Fruit fly (Drosophila melanogaster) whole organism, prepupa: ENCODE results near the gene CG31220.

Experiments
- CG10631 ChIP-seq: fragments of 200-800 bp; sonication (Bioruptor generic); optimal IDR thresholded peaks from 2 replicates; lab custom pipeline; 2016; ENCODE audit warnings: missing biosample characterization, missing genetic modification characterization
- CG11294 ChIP-seq: fragments of 200-800 bp; sonication (Bioruptor generic); IDR thresholded peaks from 2 replicates; pipeline ENCODE4 v1.3.6; 2022; ENCODE audit warnings: missing biosample characterization, missing genetic modification characterization
- CG15336 ChIP-seq: fragments of 200-800 bp; sonication (Bioruptor generic); IDR thresholded peaks from 2 replicates; pipeline ENCODE4 v1.3.6; 2022; ENCODE audit warnings: missing biosample characterization, missing genetic modification characterization
- CG1621 ChIP-seq: fragments of 200-800 bp; sonication (Bioruptor generic); optimal IDR thresholded peaks from 3 replicates; lab custom pipeline; 2018; ENCODE audit warnings: missing biosample characterization, mild to moderate bottlenecking, missing genetic modification characterization
- CG16779 ChIP-seq: fragments of 200-800 bp; sonication (Bioruptor generic); optimal IDR thresholded peaks from 3 replicates; lab custom pipeline; 2017; ENCODE audit warnings: missing biosample characterization, mild to moderate bottlenecking, missing genetic modification characterization
- CG3032 ChIP-seq: fragments of 200-800 bp; optimal IDR thresholded peaks from 2 replicates; lab custom pipeline; 2019; ENCODE audit warnings: missing biosample characterization, mild to moderate bottlenecking, missing genetic modification characterization, moderate library complexity
- CG31627 ChIP-seq: fragments of 200-800 bp; sonication (Bioruptor generic); optimal IDR thresholded peaks from 3 replicates; lab custom pipeline; 2016; ENCODE audit warnings: missing biosample characterization, missing genetic modification characterization
- CG34406 ChIP-seq: fragments of 200-800 bp; sonication (Bioruptor generic); optimal IDR thresholded peaks from 3 replicates; lab custom pipeline; 2016; ENCODE audit warnings: missing biosample characterization, missing genetic modification characterization
- CG3919 ChIP-seq: fragments of 200-800 bp; sonication (Bioruptor generic); optimal IDR thresholded peaks from 3 replicates; lab custom pipeline; 2016; ENCODE audit warnings: missing biosample characterization, missing genetic modification characterization
- CG4318 ChIP-seq: fragments of 200-800 bp; sonication (Bioruptor generic); optimal IDR thresholded peaks from 3 replicates; lab custom pipeline; 2017; ENCODE audit warnings: missing biosample characterization, mild to moderate bottlenecking, missing genetic modification characterization
- CG6163 ChIP-seq: fragments of 200-800 bp; sonication (Bioruptor generic); IDR thresholded peaks from 3 replicates; pipeline ENCODE4 v1.3.6; 2022; ENCODE audit warnings: missing biosample characterization, missing genetic modification characterization
- CG6276 ChIP-seq: fragments of 200-800 bp; sonication (Bioruptor generic); optimal IDR thresholded peaks from 2 replicates; lab custom pipeline; 2017; ENCODE audit warnings: missing biosample characterization, mild to moderate bottlenecking, missing genetic modification characterization
- CG6792 ChIP-seq: fragments of 200-800 bp; sonication (Bioruptor generic); optimal IDR thresholded peaks from 3 replicates; lab custom pipeline; 2016; ENCODE audit warnings: missing biosample characterization, missing genetic modification characterization
- CG6808 ChIP-seq: fragments of 200-800 bp; sonication (Bioruptor generic); optimal IDR thresholded peaks from 3 replicates; lab custom pipeline; 2017; ENCODE audit warnings: missing biosample characterization, missing genetic modification characterization, mild to moderate bottlenecking, moderate library complexity, missing genetic modification reagents
- CG6854 ChIP-seq: fragments of 200-800 bp; sonication (Bioruptor generic); optimal IDR thresholded peaks from 2 replicates; lab custom pipeline; 2017; ENCODE audit warnings: missing biosample characterization, mild to moderate bottlenecking, missing genetic modification characterization
- CG7368 ChIP-seq: fragments of 200-800 bp; sonication (Bioruptor generic); optimal IDR thresholded peaks from 3 replicates; lab custom pipeline; 2016; ENCODE audit warnings: missing biosample characterization, missing genetic modification characterization
- CG8119 ChIP-seq: fragments of 200-800 bp; sonication (Bioruptor generic); IDR thresholded peaks from 3 replicates; pipeline ENCODE4 v1.3.6; 2022; ENCODE audit warnings: missing biosample characterization, missing genetic modification characterization
- CG8319 ChIP-seq: fragments of 200-800 bp; sonication (Bioruptor generic); optimal IDR thresholded peaks from 3 replicates; lab custom pipeline; 2016; ENCODE audit warnings: missing biosample characterization, missing genetic modification characterization
- CG9139 ChIP-seq: fragments of 200-800 bp; sonication (Bioruptor generic); optimal IDR thresholded peaks from 3 replicates; lab custom pipeline; 2017; ENCODE audit warnings: missing biosample characterization, mild to moderate bottlenecking, missing genetic modification characterization
- Eip75B ChIP-seq: fragments of 200-800 bp; sonication (Bioruptor generic); optimal IDR thresholded peaks from 3 replicates; lab custom pipeline; 2016; ENCODE audit warnings: missing biosample characterization, missing genetic modification characterization
- Eip78C ChIP-seq: fragments of 200-800 bp; sonication (Bioruptor generic); peaks from one replicate; lab custom pipeline; 2016; ENCODE audit warnings: missing biosample characterization, missing genetic modification characterization
- Eip93F ChIP-seq: fragments of 200-800 bp; sonication (Bioruptor generic); optimal IDR thresholded peaks from 2 replicates; lab custom pipeline; 2016; ENCODE audit warnings: missing biosample characterization, mild to moderate bottlenecking, missing genetic modification characterization
- Ets21C ChIP-seq: fragments of 200-800 bp; sonication (Bioruptor generic); optimal IDR thresholded peaks from 3 replicates; lab custom pipeline; 2016; ENCODE audit warnings: missing biosample characterization, missing genetic modification characterization
- Gug ChIP-seq: fragments of 200-800 bp; sonication (Bioruptor generic); IDR thresholded peaks from 2 replicates; pipeline ENCODE4 v1.3.6; 2022; ENCODE audit warnings: missing biosample characterization, missing genetic modification characterization
- Hr39 ChIP-seq: fragments of 200-800 bp; sonication (Bioruptor generic); optimal IDR thresholded peaks from 2 replicates; lab custom pipeline; 2016; ENCODE audit warnings: missing biosample characterization, missing genetic modification characterization
- Hr4 ChIP-seq: fragments of 200-800 bp; sonication (Bioruptor generic); optimal IDR thresholded peaks from 3 replicates; lab custom pipeline; 2016; ENCODE audit warnings: missing biosample characterization, missing genetic modification characterization
- Lpt ChIP-seq: fragments of 200-800 bp; sonication (Bioruptor generic); optimal IDR thresholded peaks from 3 replicates; lab custom pipeline; 2016; ENCODE audit warnings: missing biosample characterization, missing genetic modification characterization
- OdsH ChIP-seq: fragments of 200-800 bp; sonication (Bioruptor generic); optimal IDR thresholded peaks from 3 replicates; lab custom pipeline; 2016; ENCODE audit warnings: missing biosample characterization, missing genetic modification characterization
- Sox15 ChIP-seq: fragments of 200-800 bp; sonication (Bioruptor generic); optimal IDR thresholded peaks from 3 replicates; lab custom pipeline; 2016; ENCODE audit warnings: missing biosample characterization, missing genetic modification characterization
- achi ChIP-seq: fragments of 200-800 bp; sonication (Bioruptor generic); optimal IDR thresholded peaks from 3 replicates; lab custom pipeline; 2016; ENCODE audit warnings: missing biosample characterization, missing genetic modification characterization
- dac ChIP-seq: fragments of 200-800 bp; sonication (Bioruptor generic); optimal IDR thresholded peaks from 2 replicates; lab custom pipeline; 2017; ENCODE audit warnings: missing biosample characterization, mild to moderate bottlenecking, missing genetic modification characterization
- dsx ChIP-seq: fragments of 200-800 bp; optimal IDR thresholded peaks from 3 replicates; lab custom pipeline; 2019; ENCODE audit warnings: missing biosample characterization, mild to moderate bottlenecking, missing genetic modification characterization, moderate library complexity; ENCODE audit not compliant: poor library complexity, severe bottlenecking
- eg ChIP-seq: fragments of 200-800 bp; sonication (Bioruptor generic); IDR thresholded peaks from 3 replicates; pipeline ENCODE4 v1.3.6; 2022; ENCODE audit warnings: missing biosample characterization, missing genetic modification characterization
- esn ChIP-seq: fragments of 200-800 bp; sonication (Bioruptor generic); optimal IDR thresholded peaks from 2 replicates; lab custom pipeline; 2016; ENCODE audit warnings: missing biosample characterization, mild to moderate bottlenecking, missing genetic modification characterization, moderate library complexity
- fd59A ChIP-seq: fragments of 200-800 bp; sonication (Bioruptor generic); optimal IDR thresholded peaks from 2 replicates; lab custom pipeline; 2017; ENCODE audit warnings: missing biosample characterization, mild to moderate bottlenecking, missing genetic modification characterization, missing genetic modification reagents
- fd85E ChIP-seq: fragments of 200-800 bp; sonication (Bioruptor generic); optimal IDR thresholded peaks from 3 replicates; lab custom pipeline; 2016; ENCODE audit warnings: missing biosample characterization, missing genetic modification characterization
- fkh ChIP-seq: fragments of 200-800 bp; sonication (Bioruptor generic); optimal IDR thresholded peaks from 3 replicates; lab custom pipeline; 2017; ENCODE audit warnings: missing biosample characterization, mild to moderate bottlenecking, missing genetic modification characterization, moderate library complexity
- lz ChIP-seq: fragments of 200-800 bp; sonication (Bioruptor generic); optimal IDR thresholded peaks from 3 replicates; lab custom pipeline; 2016; ENCODE audit warnings: missing biosample characterization, missing genetic modification characterization
- net ChIP-seq: fragments of 200-800 bp; sonication (Bioruptor generic); optimal IDR thresholded peaks from 3 replicates; lab custom pipeline; 2016; ENCODE audit warnings: missing biosample characterization, missing genetic modification characterization
- spab ChIP-seq: fragments of 200-800 bp; sonication (Bioruptor generic); optimal IDR thresholded peaks from 2 replicates; lab custom pipeline; 2017; ENCODE audit warnings: missing biosample characterization, mild to moderate bottlenecking, missing genetic modification characterization, missing genetic modification reagents
- svp ChIP-seq: fragments of 200-800 bp; sonication (Bioruptor generic); peaks from one replicate; lab custom pipeline; 2016; ENCODE audit warnings: missing biosample characterization, missing genetic modification characterization
- vri ChIP-seq: fragments of 200-800 bp; sonication (Bioruptor generic); optimal IDR thresholded peaks from 3 replicates; lab custom pipeline; 2016; ENCODE audit warnings: missing biosample characterization, mild to moderate bottlenecking, missing genetic modification characterization

Gene CG31220

DNA sequence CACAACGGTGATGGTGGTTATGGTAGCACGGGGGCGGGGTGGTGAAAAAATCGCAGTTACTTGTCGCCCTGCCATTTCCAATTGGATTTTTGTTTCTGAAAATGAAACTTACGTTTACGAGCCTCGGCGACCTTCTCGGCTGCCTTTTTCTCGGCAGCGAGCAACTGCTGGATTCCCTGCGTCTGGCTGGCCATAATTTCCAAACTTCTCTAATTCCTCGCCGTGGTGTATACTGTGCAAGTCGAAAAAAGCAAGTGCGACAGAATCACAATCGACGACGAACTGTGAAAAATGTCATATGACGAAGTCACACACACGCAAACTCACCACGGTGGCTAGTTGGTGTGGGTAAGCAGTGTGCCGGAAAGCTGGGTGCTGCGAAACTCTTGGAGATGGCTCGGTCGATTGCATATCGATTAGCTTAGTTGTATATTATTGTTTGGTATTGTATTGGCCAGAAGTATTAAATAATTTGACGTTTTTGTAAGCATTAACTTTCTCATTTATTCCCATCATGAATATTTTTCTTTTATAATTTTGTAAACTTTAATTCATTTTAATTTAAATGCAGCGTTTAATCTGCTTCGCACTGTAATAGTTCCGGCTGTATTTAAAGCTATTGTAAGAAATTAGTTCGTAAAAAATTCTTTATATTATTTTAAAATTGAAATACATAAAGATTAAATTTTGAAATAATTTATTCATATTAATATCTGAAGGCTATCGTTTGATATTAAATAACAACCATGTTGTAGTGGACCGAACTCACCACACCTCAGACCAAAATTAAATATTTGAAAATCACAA, 4.0 kb upstream of the CG31220 start, which contains the start of gene Vha13 (continued):
- TF ChIP-seq CG6854 (GFP tag; lab: Kevin White, UChicago) (peak; percentile 87), CG8319 (peak; percentile 1), fkh (GFP tag; lab: Kevin White, UChicago) (peak; percentile 38), vri (GFP tag; lab: Kevin White, UChicago) (no peak), CG1621 (tag; lab: Kevin White, UChicago) (peak; percentile 15), dac (GFP tag; lab: Kevin White, UChicago) (no peak), esn (peak; percentile 21), CG15336 (GFP tag; lab: Robert Waterston, UW) (no peak), CG6808 (no peak), Eip75B (GFP tag; lab: Kevin White, UChicago) (no peak), Ets21C (GFP tag; lab: Kevin White, UChicago) (peak; percentile 36), svp (GFP tag; lab: Kevin White, UChicago) (peak; percentile 74), CG9139 (GFP tag; lab: Kevin White, UChicago) (no peak), CG34406 (GFP tag; lab: Kevin White, UChicago) (no peak), achi (GFP tag; lab: Kevin White, UChicago) (peak; percentile 28), lz (peak; percentile 42), Sox15 (GFP tag; lab: Kevin White, UChicago) (no peak), Eip78C (peak; percentile 68), CG6276 (no peak), Hr4 (GFP tag; lab: Kevin White, UChicago) (peak; percentile 6), CG6792 (GFP tag; lab: Kevin White, UChicago) (no peak), Eip93F (GFP tag; lab: Kevin White, UChicago) (no peak), CG16779 (tag; lab: Kevin White, UChicago) (peak; percentile 56), OdsH (GFP tag; lab: Kevin White, UChicago) (peak; percentile 26), net (GFP tag; lab: Kevin White, UChicago) (no peak)

- TF ChIP-seq dsx (GFP tag; lab: Kevin White, UChicago), result peak; percentile 30
- no peak for TF ChIP-seq CG3919
- no peak for TF ChIP-seq achi (GFP tag; lab: Kevin White, UChicago)
- no peak for TF ChIP-seq CG16779 (tag; lab: Kevin White, UChicago)
- no peak for TF ChIP-seq CG11294
- no peak for TF ChIP-seq fkh (GFP tag; lab: Kevin White, UChicago)
- no peak for TF ChIP-seq CG6808
- no peak for TF ChIP-seq CG15336 (GFP tag; lab: Robert Waterston, UW)
- no peak for TF ChIP-seq esn
- TF ChIP-seq svp (GFP tag; lab: Kevin White, UChicago), result no peak
- no peak for TF ChIP-seq Gug (GFP tag; lab: Robert Waterston, UW)
- TF ChIP-seq CG7368 (GFP tag; lab: Kevin White, UChicago), result no peak
- no peak for TF ChIP-seq fd85E (GFP tag; lab: Kevin White, UChicago)
- no peak for TF ChIP-seq CG6276
- TF ChIP-seq lz, result peak; percentile 10
- no peak for TF ChIP-seq CG8319
- peak; percentile 22 for TF ChIP-seq Eip78C
- no peak for TF ChIP-seq CG4318
- no peak for TF ChIP-seq CG34406 (GFP tag; lab: Kevin White, UChicago)
- TF ChIP-seq Hr39 (GFP tag; lab: Kevin White, UChicago), result peak; percentile 24
- TF ChIP-seq CG1621 (tag; lab: Kevin White, UChicago), result no peak
- no peak for TF ChIP-seq Lpt (GFP tag; lab: Kevin White, UChicago)
- no peak for TF ChIP-seq net (GFP tag; lab: Kevin White, UChicago)
- no peak for TF ChIP-seq spab (GFP tag; lab: Kevin White, UChicago)
- no peak for TF ChIP-seq CG6163
- no peak for TF ChIP-seq CG3032 (tag; lab: Kevin White, UChicago)
- TF ChIP-seq Sox15 (GFP tag; lab: Kevin White, UChicago), result no peak
- TF ChIP-seq CG10631 (GFP tag; lab: Kevin White, UChicago), result no peak
- no peak for TF ChIP-seq CG8119
- TF ChIP-seq CG6854 (GFP tag; lab: Kevin White, UChicago), result no peak
- no peak for TF ChIP-seq OdsH (GFP tag; lab: Kevin White, UChicago)
- TF ChIP-seq fd59A (GFP tag; lab: Kevin White, UChicago), result no peak
- 0 out of 3 replicates have a peak, but pooled peaks have one; percentile 17 for TF ChIP-seq eg (GFP tag; lab: Robert Waterston, UW)
- peak; percentile 21 for TF ChIP-seq CG31627 (GFP tag; lab: Kevin White, UChicago)
- no peak for TF ChIP-seq Eip75B (GFP tag; lab: Kevin White, UChicago)
Measured at dm6 chr3R:19644901-19645204, 3.4 kb upstream of the CG31220 start, which contains the start of gene Nup58. Nup58 (plus strand) TSS chr3R:19645026.
